Fruit fly (Drosophila melanogaster): ENCODE measurements around the gene ctp.

DNA sequence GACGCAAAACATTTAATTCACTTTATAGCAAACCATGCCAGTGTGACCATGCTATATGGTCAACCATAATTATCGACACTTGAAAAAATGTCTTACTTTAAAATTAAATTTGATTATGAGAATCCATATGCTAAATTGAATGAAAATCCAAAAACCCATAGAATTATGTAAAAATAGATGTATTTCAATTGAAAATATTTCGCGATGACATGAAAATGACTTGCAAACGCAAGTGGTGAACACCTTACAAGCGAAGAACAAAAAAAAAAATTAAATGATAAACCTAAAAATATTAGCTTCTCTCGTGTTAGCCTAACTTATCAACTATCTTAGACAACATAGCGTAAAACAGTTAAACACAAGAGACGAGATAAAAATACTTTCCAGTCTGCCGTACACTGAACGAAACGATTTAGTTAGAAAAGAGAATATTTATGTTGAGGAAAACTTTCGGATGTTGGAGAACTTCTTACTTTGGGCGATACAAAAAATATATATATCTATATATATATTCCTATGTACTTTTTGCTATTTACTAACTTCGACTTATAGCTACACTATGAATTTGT lies 7.7 kb upstream of the ctp start:
- peak; percentile 10 for TF ChIP-seq Hr96 (GFP tag; optimal IDR thresholded peaks at IDR 0.05)
- peak; percentile 61 for TF ChIP-seq kay (GFP tag; ENCODE audit: borderline replicate concordance)
- no peak for TF ChIP-seq cic (GFP tag; optimal IDR thresholded peaks at IDR 0.05)

Measured in whole organism, adult.